Fruit fly (Drosophila melanogaster) whole organism, embryonic: Measurements from ENCODE around the gene CG8349.
A peak's percentile ranks its signal among the peaks of the same experiment; 100 is the strongest.

Source experiments
- Bteb2 ChIP-seq: fragments of 200-800 bp; sonication (Bioruptor generic); optimal IDR thresholded peaks from 2 replicates; lab custom pipeline; 2016; ENCODE audit warnings: missing biosample characterization, missing genetic modification characterization
- CG10366 ChIP-seq: fragments of 200-800 bp; sonication (Bioruptor generic); IDR thresholded peaks from 2 replicates; pipeline ENCODE4 v1.3.6; 2022; ENCODE audit warnings: missing biosample characterization, missing genetic modification characterization
- CG11085 ChIP-seq: fragments of 200-800 bp; sonication (Bioruptor generic); IDR thresholded peaks from 2 replicates; pipeline ENCODE4 v1.3.6; 2022; ENCODE audit warnings: missing biosample characterization, missing genetic modification characterization
- CG11398 ChIP-seq: fragments of 200-800 bp; sonication (Bioruptor generic); optimal IDR thresholded peaks from 2 replicates; lab custom pipeline; 2016; ENCODE audit warnings: missing biosample characterization, missing genetic modification characterization
- CG15514 ChIP-seq: fragments of 200-800 bp; sonication (Bioruptor generic); optimal IDR thresholded peaks from 3 replicates; lab custom pipeline; 2017; ENCODE audit warnings: missing biosample characterization, missing genetic modification characterization, mild to moderate bottlenecking, moderate library complexity, missing genetic modification reagents
- CG1647 ChIP-seq: fragments of 200-800 bp; sonication (Bioruptor generic); optimal IDR thresholded peaks from 3 replicates; lab custom pipeline; 2016; ENCODE audit warnings: missing biosample characterization, missing genetic modification characterization
- CG17186 ChIP-seq: fragments of 200-800 bp; sonication (Bioruptor generic); optimal IDR thresholded peaks from 3 replicates; lab custom pipeline; 2017; ENCODE audit warnings: missing biosample characterization, missing genetic modification reagents, missing genetic modification characterization
- CG30403 ChIP-seq: fragments of 200-800 bp; sonication (Bioruptor generic); optimal IDR thresholded peaks from 3 replicates; lab custom pipeline; 2016; ENCODE audit warnings: missing biosample characterization, missing genetic modification characterization
- CG32532 ChIP-seq: fragments of 200-800 bp; sonication (Bioruptor generic); IDR thresholded peaks from 2 replicates; pipeline ENCODE4 v1.3.6; 2022; ENCODE audit warnings: missing biosample characterization, missing genetic modification characterization
- CG33213 ChIP-seq: fragments of 200-800 bp; sonication (Bioruptor generic); optimal IDR thresholded peaks from 3 replicates; lab custom pipeline; 2016; ENCODE audit warnings: missing biosample characterization, missing genetic modification characterization
- CG3407 ChIP-seq: fragments of 200-800 bp; sonication (Bioruptor generic); optimal IDR thresholded peaks from 2 replicates; lab custom pipeline; 2018; ENCODE audit warnings: missing biosample characterization, mild to moderate bottlenecking, missing genetic modification characterization
- CG3847 ChIP-seq: fragments of 200-800 bp; sonication (Bioruptor generic); IDR thresholded peaks from 2 replicates; pipeline ENCODE4 v1.3.6; 2022; ENCODE audit warnings: missing biosample characterization, missing genetic modification characterization
- CG4328 ChIP-seq: fragments of 200-800 bp; sonication (Bioruptor generic); optimal IDR thresholded peaks from 3 replicates; lab custom pipeline; 2017; ENCODE audit warnings: missing biosample characterization, missing genetic modification reagents, missing genetic modification characterization
- CG6175 ChIP-seq: fragments of 200-800 bp; sonication (Bioruptor generic); IDR thresholded peaks from 3 replicates; pipeline ENCODE4 v1.3.6; 2022; ENCODE audit warnings: missing biosample characterization, missing genetic modification characterization
- CoRest ChIP-seq: fragments of 200-800 bp; sonication (Bioruptor generic); optimal IDR thresholded peaks from 3 replicates; lab custom pipeline; 2018; ENCODE audit warnings: missing biosample characterization, mild to moderate bottlenecking, missing genetic modification characterization, moderate library complexity
- H2.0 ChIP-seq: fragments of 200-800 bp; sonication (Bioruptor generic); IDR thresholded peaks from 2 replicates; pipeline ENCODE4 v1.3.6; 2022; ENCODE audit warnings: missing biosample characterization, missing genetic modification characterization
- HLHmδ ChIP-seq: fragments of 200-800 bp; sonication (Bioruptor generic); optimal IDR thresholded peaks from 2 replicates; lab custom pipeline; 2018; ENCODE audit warnings: missing biosample characterization, mild to moderate bottlenecking, missing genetic modification characterization, moderate library complexity
- Hr39 ChIP-seq: fragments of >200 bp; optimal IDR thresholded peaks from 2 replicates; lab custom pipeline; 2017
- Hr51 ChIP-seq, 2 experiments: fragments of 200-800 bp; sonication (Bioruptor generic); optimal IDR thresholded peaks; 2 replicates in 1 of 2; 3 replicates in 1 of 2; lab custom pipeline; 2016 to 2018; ENCODE audit warnings: missing biosample characterization in 2 of 2, missing genetic modification characterization in 2 of 2, mild to moderate bottlenecking in 1 of 2, moderate library complexity in 1 of 2
- Hsf ChIP-seq: fragments of 200-800 bp; sonication (Bioruptor generic); optimal IDR thresholded peaks from 3 replicates; lab custom pipeline; 2016; ENCODE audit warnings: missing biosample characterization, missing genetic modification characterization
- Lhr ChIP-seq: fragments of 200-800 bp; sonication (Bioruptor generic); optimal IDR thresholded peaks from 3 replicates; lab custom pipeline; 2017; ENCODE audit warnings: mild to moderate bottlenecking, missing biosample characterization, missing genetic modification reagents, missing genetic modification characterization
- Myb ChIP-seq: fragments of 200-800 bp; sonication (Bioruptor generic); optimal IDR thresholded peaks from 2 replicates; lab custom pipeline; 2016; ENCODE audit warnings: missing biosample characterization, missing genetic modification characterization
- NC2β ChIP-seq: fragments of 200-800 bp; sonication (Bioruptor generic); optimal IDR thresholded peaks from 2 replicates; lab custom pipeline; 2016; ENCODE audit warnings: missing biosample characterization, missing genetic modification characterization
- Nf-YC ChIP-seq: fragments of 200-800 bp; optimal IDR thresholded peaks from 3 replicates; lab custom pipeline; 2019; ENCODE audit warnings: missing biosample characterization, mild to moderate bottlenecking, missing genetic modification characterization, moderate library complexity
- NfI ChIP-seq: fragments of 200-800 bp; sonication (Bioruptor generic); optimal IDR thresholded peaks from 3 replicates; lab custom pipeline; 2018; ENCODE audit warnings: missing biosample characterization, mild to moderate bottlenecking, missing genetic modification characterization, moderate library complexity
- Spps ChIP-seq: fragments of 200-800 bp; sonication (Bioruptor generic); optimal IDR thresholded peaks from 2 replicates; lab custom pipeline; 2018; ENCODE audit warnings: missing biosample characterization, mild to moderate bottlenecking, missing genetic modification characterization
- Taf1 ChIP-seq: fragments of 200-800 bp; sonication (Bioruptor generic); IDR thresholded peaks from 2 replicates; pipeline ENCODE4 v1.3.6; 2022; ENCODE audit warnings: missing biosample characterization, missing genetic modification characterization
- bigmax ChIP-seq: fragments of 200-800 bp; sonication (Bioruptor generic); optimal IDR thresholded peaks from 2 replicates; lab custom pipeline; 2018; ENCODE audit warnings: missing biosample characterization, mild to moderate bottlenecking, missing genetic modification characterization
- bsh ChIP-seq, 2 experiments: fragments of 200-800 bp; sonication (Bioruptor generic); optimal IDR thresholded peaks; 2 replicates each; lab custom pipeline; 2017 to 2018; ENCODE audit warnings: mild to moderate bottlenecking in 2 of 2, missing biosample characterization in 2 of 2, missing genetic modification characterization in 2 of 2, moderate library complexity in 1 of 2
- croc ChIP-seq: fragments of 200-800 bp; sonication (Bioruptor generic); conservative IDR thresholded peaks from 3 replicates; pipeline ENCODE4 v1.3.6; 2022; ENCODE audit warnings: missing biosample characterization, missing genetic modification characterization
- dati ChIP-seq: fragments of 200-800 bp; sonication (Bioruptor generic); IDR thresholded peaks from 2 replicates; pipeline ENCODE4 v1.3.6; 2022; ENCODE audit warnings: missing biosample characterization, missing genetic modification characterization
- dm ChIP-seq: fragments of 200-800 bp; sonication (Bioruptor generic); optimal IDR thresholded peaks from 3 replicates; lab custom pipeline; 2016; ENCODE audit warnings: missing biosample characterization, missing genetic modification characterization
- dpn ChIP-seq, 2 experiments: fragments of 200-800 bp; sonication (Bioruptor generic); optimal IDR thresholded peaks; 3 replicates each; lab custom pipeline; 2016; ENCODE audit warnings: missing biosample characterization in 2 of 2, missing genetic modification characterization in 2 of 2
- esg ChIP-seq: fragments of 200-800 bp; sonication (Bioruptor generic); conservative IDR thresholded peaks from 2 replicates; pipeline ENCODE4 v1.3.6; 2022; ENCODE audit warnings: missing biosample characterization, missing genetic modification characterization
- eve ChIP-seq, 2 experiments: fragments of >200 bp; optimal IDR thresholded peaks; 2 replicates each; lab custom pipeline; 2017; ENCODE audit warnings: missing biosample characterization in 2 of 2, missing genetic modification characterization in 2 of 2
- ewg ChIP-seq: fragments of 200-800 bp; sonication (Bioruptor generic); optimal IDR thresholded peaks from 3 replicates; lab custom pipeline; 2017; ENCODE audit warnings: mild to moderate bottlenecking, missing biosample characterization, missing genetic modification reagents, missing genetic modification characterization
- exex ChIP-seq: fragments of 200-800 bp; sonication (Bioruptor generic); optimal IDR thresholded peaks from 4 replicates; lab custom pipeline; 2018; ENCODE audit warnings: missing biosample characterization, mild to moderate bottlenecking, missing genetic modification characterization, moderate library complexity
- eyg ChIP-seq: fragments of 200-800 bp; sonication (Bioruptor generic); optimal IDR thresholded peaks from 3 replicates; lab custom pipeline; 2016; ENCODE audit warnings: missing biosample characterization, missing genetic modification characterization
- gcm2 ChIP-seq: fragments of 200-800 bp; sonication (Bioruptor generic); optimal IDR thresholded peaks from 2 replicates; lab custom pipeline; 2016; ENCODE audit warnings: missing biosample characterization, missing genetic modification characterization
- h ChIP-seq: fragments of >200 bp; optimal IDR thresholded peaks from 2 replicates; lab custom pipeline; 2017
- her ChIP-seq: fragments of 200-800 bp; sonication (Bioruptor generic); optimal IDR thresholded peaks from 2 replicates; lab custom pipeline; 2016; ENCODE audit warnings: missing biosample characterization, missing genetic modification characterization
- knrl ChIP-seq: fragments of 200-800 bp; sonication (Bioruptor generic); IDR thresholded peaks from 3 replicates; pipeline ENCODE4 v1.3.6; 2022; ENCODE audit warnings: missing biosample characterization, missing genetic modification characterization; ENCODE audit not compliant: partially characterized antibody
- lilli ChIP-seq: fragments of 200-800 bp; sonication (Bioruptor generic); optimal IDR thresholded peaks from 3 replicates; lab custom pipeline; 2016; ENCODE audit warnings: missing biosample characterization, missing genetic modification characterization
- nerfin-2 ChIP-seq: fragments of 200-800 bp; sonication (Bioruptor generic); IDR thresholded peaks from 2 replicates; pipeline ENCODE4 v1.3.6; 2022; ENCODE audit warnings: missing biosample characterization, missing genetic modification characterization; ENCODE audit not compliant: partially characterized antibody
- prd ChIP-seq, 3 experiments: fragments of >200 bp in 2 of 3; fragments of 200-800 bp in 1 of 3; sonication (Bioruptor generic) in 1 of 3; optimal IDR thresholded peaks in 2 of 3; IDR thresholded peaks in 1 of 3; 2 replicates in 2 of 3; 3 replicates in 1 of 3; pipeline versions ENCODE4 v1.3.6 to Lab custom; 2017 to 2022; ENCODE audit warnings: missing biosample characterization in 1 of 3, missing genetic modification characterization in 1 of 3
- row ChIP-seq: fragments of 200-800 bp; sonication (Bioruptor generic); IDR thresholded peaks from 3 replicates; pipeline ENCODE4 v1.3.6; 2022; ENCODE audit warnings: missing biosample characterization, missing genetic modification characterization
- scrt ChIP-seq: fragments of 200-800 bp; sonication (Bioruptor generic); optimal IDR thresholded peaks from 2 replicates; lab custom pipeline; 2018; ENCODE audit warnings: missing biosample characterization, mild to moderate bottlenecking, missing genetic modification characterization, moderate library complexity
- slp2 ChIP-seq: fragments of 200-800 bp; sonication (Bioruptor generic); optimal IDR thresholded peaks from 2 replicates; lab custom pipeline; 2016; ENCODE audit warnings: missing biosample characterization, missing genetic modification characterization
- tio ChIP-seq: fragments of 200-800 bp; sonication (Bioruptor generic); optimal IDR thresholded peaks from 2 replicates; lab custom pipeline; 2017; ENCODE audit warnings: missing biosample characterization, missing genetic modification characterization, inconsistent platforms
- tup ChIP-seq: fragments of 200-800 bp; sonication (Bioruptor generic); optimal IDR thresholded peaks from 2 replicates; lab custom pipeline; 2016; ENCODE audit warnings: missing biosample characterization, mild to moderate bottlenecking, missing genetic modification characterization, moderate library complexity

CG8349 gene

dm6 chr2L:8204996-8205567 lies 10.6 kb upstream of the CG8349 start, which contains the start of gene SLC5A11 (continued):
- TF ChIP-seq CG33213 (GFP tag; lab: Kevin White, UChicago): peak; percentile 96
- TF ChIP-seq Myb (GFP tag; lab: Kevin White, UChicago): peak; percentile 43
- TF ChIP-seq CG30403 (GFP tag; lab: Kevin White, UChicago): peak; percentile 97
- no peak for TF ChIP-seq h (lab: Kevin White, UChicago)
- peak; percentile 93 for TF ChIP-seq CG4328 (GFP tag; lab: Kevin White, UChicago)
- TF ChIP-seq tup (GFP tag; lab: Kevin White, UChicago): peak; percentile 97
- peak; percentile 90 for TF ChIP-seq tio (GFP tag; lab: Kevin White, UChicago)
- peak; percentile 99 for TF ChIP-seq dpn (GFP tag; optimal IDR thresholded peaks at IDR 0.05; lab: Kevin White, UChicago)
- peak; percentile 75 for TF ChIP-seq CG17186
- TF ChIP-seq CG32532 (GFP tag; lab: Robert Waterston, UW): peak; percentile 98
- TF ChIP-seq scrt (GFP tag; lab: Kevin White, UChicago): peak; percentile 96
- TF ChIP-seq croc (GFP tag; lab: Robert Waterston, UW): peak; percentile 97
- TF ChIP-seq lilli (GFP tag; lab: Kevin White, UChicago): peak; percentile 99
- TF ChIP-seq Hr39 (lab: Kevin White, UChicago): no peak
- peak; percentile 87 for TF ChIP-seq her
- peak; percentile 41 for TF ChIP-seq Bteb2 (GFP tag; lab: Kevin White, UChicago)
- TF ChIP-seq bsh (GFP tag; optimal IDR thresholded peaks at IDR 0.05; lab: Kevin White, UChicago): peak; percentile 95 to 100
- TF ChIP-seq eve (GFP tag; optimal IDR thresholded peaks at IDR 0.05; lab: Kevin White, UChicago): peak in 1 of 2 experiments; percentile 100
- peak; percentile 81 for TF ChIP-seq dati (GFP tag; lab: Robert Waterston, UW)
- peak; percentile 94 for TF ChIP-seq CoRest (tag; lab: Kevin White, UChicago)
- peak; percentile 99 for TF ChIP-seq CG1647 (GFP tag; lab: Kevin White, UChicago)
- TF ChIP-seq Spps (tag; lab: Kevin White, UChicago): peak; percentile 77
- TF ChIP-seq Taf1 (GFP tag; lab: Robert Waterston, UW): peak; percentile 99
- peak; percentile 2 for TF ChIP-seq CG11398 (GFP tag; lab: Kevin White, UChicago)
- TF ChIP-seq bigmax (GFP tag; lab: Kevin White, UChicago): peak; percentile 45
- TF ChIP-seq NC2β (GFP tag; lab: Kevin White, UChicago): peak; percentile 54
- TF ChIP-seq knrl (GFP tag; lab: Robert Waterston, UW): no peak; the same call in 2 of the 3 replicates
- peak; percentile 86 for TF ChIP-seq NfI (GFP tag; lab: Kevin White, UChicago)
- TF ChIP-seq exex (tag; lab: Kevin White, UChicago): peak; percentile 85
- TF ChIP-seq CG6175 (GFP tag; lab: Robert Waterston, UW): peak; percentile 91
- TF ChIP-seq esg (GFP tag; lab: Robert Waterston, UW): peak; percentile 97
- no peak for TF ChIP-seq prd (optimal IDR thresholded peaks at IDR 0.05; lab: Kevin White, UChicago)
- peak; percentile 97 for TF ChIP-seq prd (GFP tag; IDR thresholded peaks at IDR 0.05; lab: Robert Waterston, UW)
- TF ChIP-seq dm (GFP tag; lab: Kevin White, UChicago): peak; percentile 70
- TF ChIP-seq CG15514: peak; percentile 92
- TF ChIP-seq eyg (GFP tag; lab: Kevin White, UChicago): peak; percentile 96
- TF ChIP-seq Hsf (GFP tag; lab: Kevin White, UChicago): peak; percentile 65
- TF ChIP-seq ewg (GFP tag; lab: Kevin White, UChicago): peak; percentile 83
- TF ChIP-seq Lhr (GFP tag; lab: Kevin White, UChicago): peak; percentile 67
- TF ChIP-seq HLHmδ (GFP tag; lab: Kevin White, UChicago): no peak
- TF ChIP-seq CG3407 (GFP tag; lab: Kevin White, UChicago): peak; percentile 86
- TF ChIP-seq CG10366 (GFP tag; lab: Robert Waterston, UW): peak; percentile 79
- peak; percentile 89 for TF ChIP-seq gcm2 (GFP tag; lab: Kevin White, UChicago)
- peak; percentile 94 for TF ChIP-seq CG11085 (GFP tag; lab: Robert Waterston, UW)
- TF ChIP-seq nerfin-2 (GFP tag; lab: Robert Waterston, UW): no peak
- TF ChIP-seq row (GFP tag; lab: Robert Waterston, UW): peak; percentile 100
- TF ChIP-seq slp2 (GFP tag; lab: Kevin White, UChicago): peak; percentile 61
- TF ChIP-seq H2.0 (GFP tag; lab: Robert Waterston, UW): peak; percentile 100
- TF ChIP-seq Hr51 (GFP tag; optimal IDR thresholded peaks at IDR 0.05; lab: Kevin White, UChicago): peak; percentile 98 to 100
- peak; percentile 91 for TF ChIP-seq Nf-YC (tag; lab: Kevin White, UChicago)
- peak; percentile 100 for TF ChIP-seq CG3847 (GFP tag; lab: Robert Waterston, UW)
